Worm (Caenorhabditis elegans) whole organism, L4 larva: ENCODE data around the gene Y57E12AL.2.

Experiments used
- F26F4.8 ChIP-seq: fragments of 200-800 bp; sonication (Bioruptor generic); conservative IDR thresholded peaks from 2 replicates; pipeline ENCODE4 v1.3.6; 2022; ENCODE audit warnings: missing genetic modification characterization, missing compliant biosample characterization
- R02D3.7 ChIP-seq: fragments of 150-350 bp; sonication (generic microtip); optimal IDR thresholded peaks from 3 replicates; lab custom pipeline; 2014; ENCODE audit warnings: missing biosample characterization, missing genetic modification characterization
- Y48G9A.11 ChIP-seq: fragments of 200-800 bp; sonication (Bioruptor generic); IDR thresholded peaks from 2 replicates; pipeline ENCODE4 v1.3.6; 2022; ENCODE audit warnings: missing genetic modification reagents, missing genetic modification characterization, missing compliant biosample characterization
- Y75B8A.6 ChIP-seq: fragments of 200-800 bp; sonication (Bioruptor generic); IDR thresholded peaks from 2 replicates; pipeline ENCODE4 v1.3.6; 2022; ENCODE audit warnings: missing genetic modification reagents, missing genetic modification characterization, missing compliant biosample characterization
- ZK337.2 ChIP-seq: fragments of 200-800 bp; sonication (Bioruptor generic); IDR thresholded peaks from 2 replicates; pipeline ENCODE4 v1.3.6; 2022; ENCODE audit warnings: missing genetic modification reagents, missing genetic modification characterization, missing compliant biosample characterization
- aha-1 ChIP-seq: fragments of 150-350 bp; peaks from one replicate; lab custom pipeline; 2014; ENCODE audit warnings: missing biosample characterization, missing genetic modification characterization
- aly-2 ChIP-seq: sonication (generic microtip); optimal IDR thresholded peaks from 2 replicates; lab custom pipeline; 2018; ENCODE audit warnings: missing biosample characterization, missing genetic modification characterization
- ceh-32 ChIP-seq: sonication (generic microtip); optimal IDR thresholded peaks from 2 replicates; lab custom pipeline; 2016; ENCODE audit warnings: mild to moderate bottlenecking, missing genetic modification characterization, missing compliant biosample characterization; ENCODE audit not compliant: poor library complexity
- ceh-82 ChIP-seq: sonication (generic microtip); optimal IDR thresholded peaks from 2 replicates; lab custom pipeline; 2017; ENCODE audit warnings: missing biosample characterization, missing genetic modification characterization
- cey-2 ChIP-seq: sonication (generic microtip); optimal IDR thresholded peaks from 3 replicates; lab custom pipeline; 2017; ENCODE audit warnings: missing genetic modification characterization, mild to moderate bottlenecking, missing compliant biosample characterization, antibody characterized with exemption, borderline replicate concordance; ENCODE audit not compliant: insufficient read depth
- daf-16 ChIP-seq, 3 experiments: sonication (generic microtip); optimal IDR thresholded peaks; 2 replicates each; lab custom pipeline; 2016 to 2017; ENCODE audit warnings: missing genetic modification characterization in 3 of 3, missing genetic modification reagents in 3 of 3, mild to moderate bottlenecking in 2 of 3, missing compliant biosample characterization in 2 of 3, missing biosample characterization in 1 of 3, moderate library complexity in 1 of 3
- daf-19 ChIP-seq: fragments of 200-800 bp; sonication (Bioruptor generic); conservative IDR thresholded peaks from 2 replicates; pipeline ENCODE4 v1.3.6; 2022; ENCODE audit warnings: missing genetic modification characterization, missing compliant biosample characterization
- daf-8 ChIP-seq: fragments of 200-800 bp; sonication (Bioruptor generic); IDR thresholded peaks from 2 replicates; pipeline ENCODE4 v1.3.6; 2022; ENCODE audit warnings: missing genetic modification characterization, missing compliant biosample characterization
- dmd-9 ChIP-seq: fragments of 200-800 bp; sonication (Bioruptor generic); IDR thresholded peaks from 2 replicates; pipeline ENCODE4 v1.3.6; 2022; ENCODE audit warnings: missing genetic modification reagents, missing genetic modification characterization, missing compliant biosample characterization
- dpl-1 ChIP-seq: fragments of 150-350 bp; optimal IDR thresholded peaks from 2 replicates; lab custom pipeline; 2014; ENCODE audit warnings: missing biosample characterization, missing genetic modification reagents, missing genetic modification characterization
- duxl-1 ChIP-seq: sonication (generic microtip); optimal IDR thresholded peaks from 2 replicates; lab custom pipeline; 2016; ENCODE audit warnings: mild to moderate bottlenecking, missing genetic modification characterization, moderate library complexity, missing compliant biosample characterization; ENCODE audit not compliant: poor library complexity
- fos-1 ChIP-seq: fragments of 150-350 bp; optimal IDR thresholded peaks from 2 replicates; lab custom pipeline; 2014; ENCODE audit warnings: missing biosample characterization, missing genetic modification characterization
- gei-8 ChIP-seq: fragments of 200-800 bp; sonication (Bioruptor generic); optimal IDR thresholded peaks from 2 replicates; lab custom pipeline; 2018; ENCODE audit warnings: mild to moderate bottlenecking, missing genetic modification characterization, missing compliant biosample characterization
- hif-1 ChIP-seq, 2 experiments: sonication (generic microtip); optimal IDR thresholded peaks; 2 replicates each; lab custom pipeline; 2016 to 2017; ENCODE audit warnings: missing compliant biosample characterization in 2 of 2, missing genetic modification characterization in 2 of 2, missing genetic modification reagents in 2 of 2, missing genotype in 2 of 2, mild to moderate bottlenecking in 1 of 2
- hlh-11 ChIP-seq: fragments of 200-800 bp; sonication (Bioruptor generic); optimal IDR thresholded peaks from 2 replicates; lab custom pipeline; 2018; ENCODE audit warnings: mild to moderate bottlenecking, missing genetic modification characterization, missing compliant biosample characterization
- lin-1 ChIP-seq: fragments of 200-800 bp; sonication (Bioruptor generic); IDR thresholded peaks from 2 replicates; pipeline ENCODE4 v1.3.6; 2022; ENCODE audit warnings: missing genetic modification reagents, missing genetic modification characterization, missing compliant biosample characterization
- lin-13 ChIP-seq: fragments of 150-350 bp; optimal IDR thresholded peaks from 2 replicates; lab custom pipeline; 2014; ENCODE audit warnings: missing biosample characterization, missing genetic modification reagents, missing genetic modification characterization
- lin-29 ChIP-seq: fragments of 200-800 bp; sonication (Bioruptor generic); IDR thresholded peaks from 2 replicates; pipeline ENCODE4 v1.3.6; 2022; ENCODE audit warnings: missing genetic modification reagents, missing genetic modification characterization, missing compliant biosample characterization
- lin-38 ChIP-seq: fragments of 200-800 bp; sonication (Bioruptor generic); IDR thresholded peaks from 2 replicates; pipeline ENCODE4 v1.3.6; 2022; ENCODE audit warnings: missing genetic modification reagents, missing genetic modification characterization, missing compliant biosample characterization
- lin-39 ChIP-seq: fragments of 150-350 bp; optimal IDR thresholded peaks from 2 replicates; lab custom pipeline; 2014; ENCODE audit warnings: missing biosample characterization, missing genetic modification reagents, missing genetic modification characterization
- lsy-2 ChIP-seq, 2 experiments: fragments of 150-350 bp in 1 of 2; sonication (generic microtip) in 1 of 2; optimal IDR thresholded peaks; 2 replicates each; lab custom pipeline; 2014 to 2017; ENCODE audit warnings: missing biosample characterization in 2 of 2, missing genetic modification characterization in 2 of 2
- madf-5 ChIP-seq, 2 experiments: fragments of 200-800 bp; sonication (Bioruptor generic); IDR thresholded peaks; 2 replicates each; pipeline ENCODE4 v1.3.6; 2022; ENCODE audit warnings: missing compliant biosample characterization in 2 of 2, missing genetic modification characterization in 2 of 2
- madf-9 ChIP-seq: fragments of 200-800 bp; sonication (Bioruptor generic); conservative IDR thresholded peaks from 2 replicates; pipeline ENCODE4 v1.3.6; 2022; ENCODE audit warnings: missing genetic modification reagents, missing genetic modification characterization, missing compliant biosample characterization
- mdt-29 ChIP-seq: fragments of 200-800 bp; sonication (Bioruptor generic); IDR thresholded peaks from 2 replicates; pipeline ENCODE4 v1.3.6; 2022; ENCODE audit warnings: missing genetic modification reagents, missing genetic modification characterization, missing compliant biosample characterization
- mes-2 ChIP-seq: sonication (generic microtip); optimal IDR thresholded peaks from 2 replicates; lab custom pipeline; 2016; ENCODE audit warnings: missing genotype, mild to moderate bottlenecking, missing genetic modification characterization, missing compliant biosample characterization; ENCODE audit not compliant: poor library complexity, severe bottlenecking
- mxl-3 ChIP-seq: fragments of 200-800 bp; sonication (Bioruptor generic); optimal IDR thresholded peaks from 2 replicates; lab custom pipeline; 2018; ENCODE audit warnings: mild to moderate bottlenecking, missing genetic modification characterization, missing compliant biosample characterization
- nhr-102 ChIP-seq: sonication (generic microtip); optimal IDR thresholded peaks from 2 replicates; lab custom pipeline; 2016; ENCODE audit warnings: mild to moderate bottlenecking, missing genetic modification characterization, moderate library complexity, missing compliant biosample characterization
- nhr-111 ChIP-seq: fragments of 200-800 bp; sonication (Bioruptor generic); optimal IDR thresholded peaks from 2 replicates; lab custom pipeline; 2018; ENCODE audit warnings: mild to moderate bottlenecking, missing genetic modification characterization, missing compliant biosample characterization
- nhr-6 ChIP-seq: fragments of 150-350 bp; optimal IDR thresholded peaks from 2 replicates; lab custom pipeline; 2014; ENCODE audit warnings: missing biosample characterization, missing genetic modification characterization
- pha-4 ChIP-seq, 2 experiments: fragments of 150-350 bp in 1 of 2; fragments of 200-800 bp in 1 of 2; sonication (Bioruptor generic) in 1 of 2; IDR thresholded peaks in 1 of 2; optimal IDR thresholded peaks in 1 of 2; 2 replicates each; pipeline versions ENCODE4 v1.3.6 to Lab custom; 2014 to 2022; ENCODE audit warnings: missing genetic modification characterization in 2 of 2, missing genetic modification reagents in 2 of 2, missing biosample characterization in 1 of 2, missing compliant biosample characterization in 1 of 2
- php-3 ChIP-seq: fragments of 200-800 bp; sonication (Bioruptor generic); IDR thresholded peaks from 2 replicates; pipeline ENCODE4 v1.3.6; 2022; ENCODE audit warnings: missing genetic modification reagents, missing genetic modification characterization, missing compliant biosample characterization
- rbr-2 ChIP-seq: sonication (generic microtip); optimal IDR thresholded peaks from 2 replicates; lab custom pipeline; 2016; ENCODE audit warnings: missing genotype, missing genetic modification characterization, missing compliant biosample characterization
- set-16 ChIP-seq: fragments of 200-800 bp; sonication (Bioruptor generic); IDR thresholded peaks from 2 replicates; pipeline ENCODE4 v1.3.6; 2022; ENCODE audit warnings: missing genetic modification reagents, missing genetic modification characterization, missing compliant biosample characterization
- snpc-4 ChIP-seq: fragments of 150-350 bp; optimal IDR thresholded peaks from 2 replicates; lab custom pipeline; 2014; ENCODE audit warnings: missing biosample characterization, missing genetic modification characterization
- spr-1 ChIP-seq: sonication (generic microtip); optimal IDR thresholded peaks from 2 replicates; lab custom pipeline; 2016; ENCODE audit warnings: mild to moderate bottlenecking, missing genetic modification characterization, missing compliant biosample characterization
- tag-97 ChIP-seq: fragments of 200-800 bp; sonication (Bioruptor generic); IDR thresholded peaks from 2 replicates; pipeline ENCODE4 v1.3.6; 2022; ENCODE audit warnings: missing genetic modification characterization, missing compliant biosample characterization
- unc-130 ChIP-seq: sonication (generic microtip); optimal IDR thresholded peaks from 2 replicates; lab custom pipeline; 2016; ENCODE audit warnings: missing genetic modification reagents, missing genetic modification characterization, missing compliant biosample characterization
- unc-39 ChIP-seq: sonication (generic microtip); optimal IDR thresholded peaks from 2 replicates; lab custom pipeline; 2017; ENCODE audit warnings: missing biosample characterization, missing genetic modification characterization
- unc-62 ChIP-seq, 3 experiments: fragments of 150-350 bp in 1 of 3; sonication (generic microtip); optimal IDR thresholded peaks in 2 of 3; peaks in 1 of 3; 1 replicate in 1 of 3; 2 replicates in 2 of 3; lab custom pipeline; 2014 to 2017; ENCODE audit warnings: missing biosample characterization in 3 of 3, missing genetic modification characterization in 3 of 3, missing genetic modification reagents in 3 of 3, missing genotype in 1 of 3
- ztf-11 ChIP-seq: fragments of 150-350 bp; optimal IDR thresholded peaks from 2 replicates; lab custom pipeline; 2014; ENCODE audit warnings: missing biosample characterization, missing genetic modification characterization

Y57E12AL.2 gene

DNA sequence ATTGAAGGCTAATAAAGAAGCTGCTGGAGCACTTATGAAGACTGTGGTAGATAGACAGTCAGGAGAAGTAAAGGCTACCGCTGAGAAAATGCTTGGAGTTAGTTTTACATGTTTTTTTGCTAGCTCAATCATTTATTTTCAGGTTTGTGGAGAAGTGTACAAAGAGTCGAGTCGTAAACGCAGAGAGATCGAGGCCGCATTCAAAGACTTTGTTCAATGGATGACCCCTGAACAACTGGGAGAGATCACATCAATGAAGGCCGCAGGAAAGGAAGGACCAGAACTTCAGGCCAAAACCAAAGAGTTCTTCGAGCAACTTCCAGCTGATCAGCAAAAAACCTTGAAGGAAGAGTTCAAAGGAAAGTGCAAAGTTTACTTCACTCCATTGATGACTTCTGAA is 20.9 kb downstream of the Y57E12AL.2 start:
- peak in 1 of 2 experiments; percentile 76 for TF ChIP-seq unc-62 (GFP tag; optimal IDR thresholded peaks at IDR 0.05 in 1 of 2; lab: Kevin White, UChicago)
- TF ChIP-seq unc-62 (tag; optimal IDR thresholded peaks at IDR 0.05; lab: Kevin White, UChicago) = no peak
- TF ChIP-seq mxl-3 = no peak
- no peak for TF ChIP-seq ceh-82
- peak; percentile 87 for TF ChIP-seq aha-1
- no peak for TF ChIP-seq snpc-4 (tag; lab: Kevin White, UChicago)
- no peak for TF ChIP-seq nhr-102 (tag; lab: Kevin White, UChicago)
- TF ChIP-seq, all 104 proteins: peak for 2

DNA sequence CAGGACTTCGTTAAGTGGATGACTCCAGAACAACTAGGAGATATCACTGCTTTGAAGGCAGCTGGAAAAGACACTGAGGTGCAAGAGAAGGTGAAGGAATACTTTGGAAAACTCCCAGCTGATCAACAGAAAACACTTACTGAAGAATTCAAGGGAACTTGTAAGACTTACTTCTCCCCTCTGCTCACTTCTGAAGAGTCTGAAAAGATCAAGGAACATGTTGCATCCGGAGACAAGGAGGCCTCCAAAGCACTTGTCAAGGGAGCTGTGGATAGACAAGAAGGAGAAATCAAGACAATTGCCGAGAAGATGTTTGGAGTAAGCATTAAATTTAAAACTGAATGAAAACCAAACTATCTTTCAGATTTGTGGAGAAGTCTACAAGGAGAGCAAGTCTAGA is 21.5 kb downstream of the Y57E12AL.2 start:
- no peak for TF ChIP-seq F26F4.8 (GFP tag; lab: Robert Waterston, UW)
- TF ChIP-seq lin-13 (GFP tag; lab: Kevin White, UChicago) = no peak
- no peak for TF ChIP-seq lin-1 (GFP tag; lab: Robert Waterston, UW)
- no peak for TF ChIP-seq unc-39 (tag; lab: Kevin White, UChicago)
- TF ChIP-seq R02D3.7 (tag; lab: Kevin White, UChicago) = no peak
- no peak for TF ChIP-seq cey-2 (tag; lab: Kevin White, UChicago)
- no peak for TF ChIP-seq lin-29 (GFP tag; lab: Robert Waterston, UW)
- TF ChIP-seq daf-19 = no peak
- TF ChIP-seq aha-1 = peak; percentile 93
- no peak for TF ChIP-seq duxl-1 (tag; lab: Kevin White, UChicago)
- TF ChIP-seq Y48G9A.11 (GFP tag; lab: Robert Waterston, UW) = no peak
- no peak for TF ChIP-seq mdt-29
- peak; percentile 0 for TF ChIP-seq hlh-11

DNA sequence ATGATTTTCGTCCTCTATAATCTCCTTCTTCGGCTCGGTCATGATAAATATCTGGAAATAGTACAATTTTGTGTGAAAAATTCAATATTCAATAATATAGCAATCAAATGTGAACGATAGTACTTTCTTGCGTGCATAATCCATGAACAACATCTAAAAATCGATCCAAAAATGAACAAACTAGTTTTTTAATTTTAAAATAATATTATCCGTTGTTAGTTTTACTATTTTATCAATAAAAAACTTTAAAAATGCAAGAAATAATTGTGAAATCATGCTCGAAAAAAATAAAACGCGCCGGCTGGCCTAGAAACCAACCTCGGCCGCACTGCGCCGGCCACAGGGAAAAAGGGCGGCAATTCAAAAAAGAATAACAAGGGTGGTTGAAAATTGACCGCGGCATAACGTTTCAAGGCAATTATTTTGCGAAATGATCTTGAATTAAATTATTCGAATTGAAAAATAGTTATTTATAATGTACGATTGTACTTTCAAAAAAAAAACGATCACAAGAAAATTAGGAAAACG is 26.8 kb downstream of the Y57E12AL.2 start, which contains the start of gene mys-1:
TSS of gene mys-1 (minus strand) at position 51 of the 528 bp plus-strand sequence.
- TF ChIP-seq php-3 (GFP tag; lab: Robert Waterston, UW) = no peak
- no peak for TF ChIP-seq ceh-32 (tag; lab: Kevin White, UChicago)
- no peak for TF ChIP-seq R02D3.7 (tag; lab: Kevin White, UChicago)
- no peak for TF ChIP-seq lin-39 (tag; lab: Kevin White, UChicago)
- no peak for TF ChIP-seq spr-1 (tag; lab: Kevin White, UChicago)
- no peak for TF ChIP-seq ztf-11 (tag; lab: Kevin White, UChicago)
- no peak for TF ChIP-seq nhr-6 (tag; lab: Kevin White, UChicago)
- peak; percentile 30 for TF ChIP-seq rbr-2 (tag; lab: Kevin White, UChicago)
- no peak for TF ChIP-seq daf-8 (GFP tag; lab: Robert Waterston, UW)
- peak in 1 of 2 experiments; percentile 67 for TF ChIP-seq lsy-2 (tag; optimal IDR thresholded peaks at IDR 0.05; lab: Kevin White, UChicago)
- no peak for TF ChIP-seq lin-29 (GFP tag; lab: Robert Waterston, UW)
- no peak for TF ChIP-seq nhr-111
- TF ChIP-seq duxl-1 (tag; lab: Kevin White, UChicago) = peak; percentile 76
- TF ChIP-seq daf-16 (GFP tag; optimal IDR thresholded peaks at IDR 0.05; lab: Kevin White, UChicago) = no peak
- TF ChIP-seq daf-16 (tag; optimal IDR thresholded peaks at IDR 0.05; lab: Kevin White, UChicago) = peak; percentile 10
- peak; percentile 93 for TF ChIP-seq dpl-1 (GFP tag; lab: Kevin White, UChicago)
- peak; percentile 46 for TF ChIP-seq lin-38 (GFP tag; lab: Robert Waterston, UW)
- peak; percentile 76 for TF ChIP-seq unc-130 (GFP tag; lab: Kevin White, UChicago)
- TF ChIP-seq Y75B8A.6 (GFP tag; lab: Robert Waterston, UW) = no peak
- TF ChIP-seq fos-1 (tag; lab: Kevin White, UChicago) = no peak
- TF ChIP-seq madf-9 = no peak
- no peak for TF ChIP-seq aly-2 (tag; lab: Kevin White, UChicago)
- no peak for TF ChIP-seq set-16
- TF ChIP-seq mes-2 (tag; lab: Kevin White, UChicago) = peak; percentile 98
- TF ChIP-seq hif-1 (tag; optimal IDR thresholded peaks at IDR 0.05; lab: Kevin White, UChicago) = peak in 1 of 2 experiments; percentile 69
- no peak for TF ChIP-seq pha-4 (GFP tag; IDR thresholded peaks at IDR 0.05; lab: Robert Waterston, UW)
- TF ChIP-seq pha-4 (tag; optimal IDR thresholded peaks at IDR 0.05; lab: Kevin White, UChicago) = no peak
- peak; percentile 34 for TF ChIP-seq nhr-102 (tag; lab: Kevin White, UChicago)
- TF ChIP-seq ZK337.2 (GFP tag; lab: Robert Waterston, UW) = peak; percentile 66; the same call in 1 of the 2 replicates
- peak; percentile 66; the same call in 1 of the 2 replicates for TF ChIP-seq dmd-9 (GFP tag; lab: Robert Waterston, UW)
- TF ChIP-seq gei-8 (GFP tag; lab: Kevin White, UChicago) = no peak
- no peak for TF ChIP-seq tag-97 (GFP tag; lab: Robert Waterston, UW)
- TF ChIP-seq madf-5 (GFP tag; IDR thresholded peaks at IDR 0.05; lab: Robert Waterston, UW) = no peak
